Fruit fly (Drosophila melanogaster) whole organism, embryonic: ENCODE measurements around the gene CG33160.

Source experiments
- ATbp ChIP-seq: fragments of 200-800 bp; sonication (Bioruptor generic); optimal IDR thresholded peaks from 2 replicates; lab custom pipeline; 2017; ENCODE audit warnings: missing biosample characterization, mild to moderate bottlenecking, missing genetic modification characterization, missing genetic modification reagents
- Asciz ChIP-seq: fragments of 200-800 bp; sonication (Bioruptor generic); optimal IDR thresholded peaks from 2 replicates; lab custom pipeline; 2017; ENCODE audit warnings: missing biosample characterization, mild to moderate bottlenecking, missing genetic modification characterization, missing genetic modification reagents
- Atf-2 ChIP-seq: fragments of 200-800 bp; sonication (Bioruptor generic); optimal IDR thresholded peaks from 2 replicates; lab custom pipeline; 2016; ENCODE audit warnings: missing biosample characterization, missing genetic modification characterization
- CG10654 ChIP-seq: fragments of 200-800 bp; sonication (Bioruptor generic); optimal IDR thresholded peaks from 2 replicates; lab custom pipeline; 2016; ENCODE audit warnings: missing biosample characterization, missing genetic modification characterization
- CG13296 ChIP-seq: fragments of 200-800 bp; sonication (Bioruptor generic); optimal IDR thresholded peaks from 3 replicates; lab custom pipeline; 2018; ENCODE audit warnings: missing biosample characterization, mild to moderate bottlenecking, missing genetic modification characterization
- CG13775 ChIP-seq: fragments of 200-800 bp; sonication (Bioruptor generic); optimal IDR thresholded peaks from 3 replicates; lab custom pipeline; 2017; ENCODE audit warnings: missing biosample characterization, mild to moderate bottlenecking, missing genetic modification characterization
- CG15269 ChIP-seq: fragments of 200-800 bp; sonication (Bioruptor generic); optimal IDR thresholded peaks from 2 replicates; lab custom pipeline; 2018; ENCODE audit warnings: missing biosample characterization, mild to moderate bottlenecking, missing genetic modification characterization, moderate library complexity
- CG16863 ChIP-seq: fragments of 200-800 bp; sonication (Bioruptor generic); optimal IDR thresholded peaks from 3 replicates; lab custom pipeline; 2016; ENCODE audit warnings: missing biosample characterization, missing genetic modification characterization
- CG17186 ChIP-seq: fragments of 200-800 bp; sonication (Bioruptor generic); optimal IDR thresholded peaks from 3 replicates; lab custom pipeline; 2017; ENCODE audit warnings: missing biosample characterization, missing genetic modification reagents, missing genetic modification characterization
- CG17361 ChIP-seq: fragments of 200-800 bp; sonication (Bioruptor generic); IDR thresholded peaks from 3 replicates; pipeline ENCODE4 v1.3.6; 2022; ENCODE audit warnings: missing biosample characterization, missing genetic modification characterization
- CG18476 ChIP-seq: fragments of 200-800 bp; sonication (Bioruptor generic); optimal IDR thresholded peaks from 2 replicates; lab custom pipeline; 2016; ENCODE audit warnings: missing biosample characterization, mild to moderate bottlenecking, missing genetic modification characterization
- CG18619 ChIP-seq: fragments of 200-800 bp; sonication (Bioruptor generic); optimal IDR thresholded peaks from 3 replicates; lab custom pipeline; 2017; ENCODE audit warnings: missing biosample characterization, mild to moderate bottlenecking, missing genetic modification characterization
- CG2199 ChIP-seq: fragments of 200-800 bp; sonication (Bioruptor generic); IDR thresholded peaks from 3 replicates; pipeline ENCODE4 v1.3.6; 2022; ENCODE audit warnings: missing biosample characterization, missing genetic modification characterization
- CG31441 ChIP-seq: fragments of 200-800 bp; sonication (Bioruptor generic); IDR thresholded peaks from 2 replicates; pipeline ENCODE4 v1.3.6; 2022; ENCODE audit warnings: missing biosample characterization, missing genetic modification characterization
- CG32767 ChIP-seq: fragments of 200-800 bp; sonication (Bioruptor generic); IDR thresholded peaks from 2 replicates; pipeline ENCODE4 v1.3.6; 2022; ENCODE audit warnings: missing biosample characterization, missing genetic modification characterization
- CG42726 ChIP-seq: fragments of 200-800 bp; sonication (Bioruptor generic); IDR thresholded peaks from 2 replicates; pipeline ENCODE4 v1.3.6; 2022; ENCODE audit warnings: missing biosample characterization, missing genetic modification characterization; ENCODE audit not compliant: partially characterized antibody
- CG5953 ChIP-seq: fragments of 200-800 bp; sonication (Bioruptor generic); IDR thresholded peaks from 2 replicates; pipeline ENCODE4 v1.3.6; 2022; ENCODE audit warnings: missing biosample characterization, missing genetic modification characterization
- CG6254 ChIP-seq: fragments of 200-800 bp; sonication (Bioruptor generic); optimal IDR thresholded peaks from 3 replicates; lab custom pipeline; 2017; ENCODE audit warnings: mild to moderate bottlenecking, missing biosample characterization, missing genetic modification reagents, missing genetic modification characterization
- CG7556 ChIP-seq: fragments of 200-800 bp; sonication (Bioruptor generic); optimal IDR thresholded peaks from 2 replicates; lab custom pipeline; 2017; ENCODE audit warnings: missing biosample characterization, mild to moderate bottlenecking, missing genetic modification characterization
- CTCF ChIP-seq: fragments of 200-800 bp; sonication (Bioruptor generic); optimal IDR thresholded peaks from 2 replicates; lab custom pipeline; 2017; ENCODE audit warnings: missing biosample characterization, mild to moderate bottlenecking, missing genetic modification characterization, moderate library complexity
- Dip3 ChIP-seq: fragments of 200-800 bp; sonication (Bioruptor generic); optimal IDR thresholded peaks from 3 replicates; lab custom pipeline; 2016; ENCODE audit warnings: missing biosample characterization, missing genetic modification characterization
- HHEX ChIP-seq: fragments of 200-800 bp; sonication (Bioruptor generic); optimal IDR thresholded peaks from 3 replicates; lab custom pipeline; 2017; ENCODE audit warnings: missing biosample characterization, mild to moderate bottlenecking, missing genetic modification characterization, missing genetic modification reagents
- Hmx ChIP-seq: fragments of 200-800 bp; sonication (Bioruptor generic); optimal IDR thresholded peaks from 2 replicates; lab custom pipeline; 2016; ENCODE audit warnings: missing biosample characterization, missing genetic modification characterization
- Med ChIP-seq: fragments of 200-800 bp; sonication (Bioruptor generic); peaks from one replicate; lab custom pipeline; 2016; ENCODE audit warnings: missing biosample characterization, missing genetic modification characterization, mild to moderate bottlenecking, inconsistent platforms, moderate library complexity
- NC2α ChIP-seq: fragments of 200-800 bp; sonication (Bioruptor generic); optimal IDR thresholded peaks from 2 replicates; lab custom pipeline; 2016; ENCODE audit warnings: missing biosample characterization, missing genetic modification characterization
- NfI ChIP-seq: fragments of 200-800 bp; sonication (Bioruptor generic); optimal IDR thresholded peaks from 3 replicates; lab custom pipeline; 2018; ENCODE audit warnings: missing biosample characterization, mild to moderate bottlenecking, missing genetic modification characterization, moderate library complexity
- Oli ChIP-seq: fragments of 200-800 bp; sonication (Bioruptor generic); optimal IDR thresholded peaks from 2 replicates; lab custom pipeline; 2018; ENCODE audit warnings: missing biosample characterization, mild to moderate bottlenecking, missing genetic modification characterization, moderate library complexity
- Six4 ChIP-seq: fragments of 200-800 bp; sonication (Bioruptor generic); optimal IDR thresholded peaks from 2 replicates; lab custom pipeline; 2016; ENCODE audit warnings: missing biosample characterization, missing genetic modification characterization
- Sox102F ChIP-seq: fragments of 200-800 bp; sonication (Bioruptor generic); optimal IDR thresholded peaks from 2 replicates; lab custom pipeline; 2018; ENCODE audit warnings: missing biosample characterization, mild to moderate bottlenecking, missing genetic modification characterization, moderate library complexity
- bcd ChIP-seq: fragments of 200-800 bp; sonication (Bioruptor generic); optimal IDR thresholded peaks from 2 replicates; lab custom pipeline; 2017; ENCODE audit warnings: missing biosample characterization, mild to moderate bottlenecking, missing genetic modification characterization
- bsh ChIP-seq, 2 experiments: fragments of 200-800 bp; sonication (Bioruptor generic); optimal IDR thresholded peaks; 2 replicates each; lab custom pipeline; 2017 to 2018; ENCODE audit warnings: mild to moderate bottlenecking in 2 of 2, missing biosample characterization in 2 of 2, missing genetic modification characterization in 2 of 2, moderate library complexity in 1 of 2
- cg ChIP-seq: fragments of 200-800 bp; sonication (Bioruptor generic); optimal IDR thresholded peaks from 3 replicates; lab custom pipeline; 2019; ENCODE audit warnings: missing biosample characterization, mild to moderate bottlenecking, missing genetic modification characterization, moderate library complexity
- chinmo ChIP-seq: fragments of 200-800 bp; sonication (Bioruptor generic); IDR thresholded peaks from 4 replicates; pipeline ENCODE4 v1.3.6; 2022; ENCODE audit warnings: missing biosample characterization, missing genetic modification characterization; ENCODE audit not compliant: partially characterized antibody
- ci ChIP-seq: fragments of 200-800 bp; sonication (Bioruptor generic); IDR thresholded peaks from 3 replicates; pipeline ENCODE4 v1.3.6; 2022; ENCODE audit warnings: missing biosample characterization, missing genetic modification characterization
- crol ChIP-seq: fragments of 200-800 bp; sonication (Bioruptor generic); IDR thresholded peaks from 2 replicates; pipeline ENCODE4 v1.3.6; 2022; ENCODE audit warnings: missing biosample characterization, missing genetic modification characterization
- dm ChIP-seq: fragments of 200-800 bp; sonication (Bioruptor generic); optimal IDR thresholded peaks from 3 replicates; lab custom pipeline; 2016; ENCODE audit warnings: missing biosample characterization, missing genetic modification characterization
- fd64A ChIP-seq: fragments of 200-800 bp; sonication (Bioruptor generic); optimal IDR thresholded peaks from 3 replicates; lab custom pipeline; 2018; ENCODE audit warnings: missing biosample characterization, mild to moderate bottlenecking, missing genetic modification characterization
- grau ChIP-seq: fragments of 200-800 bp; optimal IDR thresholded peaks from 3 replicates; lab custom pipeline; 2019; ENCODE audit warnings: missing biosample characterization, mild to moderate bottlenecking, missing genetic modification characterization, moderate library complexity
- insv ChIP-seq, 2 experiments: fragments of 200-800 bp; sonication (Bioruptor generic); optimal IDR thresholded peaks; 3 replicates each; lab custom pipeline; 2016 to 2018; ENCODE audit warnings: missing biosample characterization in 2 of 2, missing genetic modification characterization in 2 of 2
- lilli ChIP-seq: fragments of 200-800 bp; sonication (Bioruptor generic); optimal IDR thresholded peaks from 3 replicates; lab custom pipeline; 2016; ENCODE audit warnings: missing biosample characterization, missing genetic modification characterization
- lmd ChIP-seq: fragments of 200-800 bp; sonication (Bioruptor generic); IDR thresholded peaks from 2 replicates; pipeline ENCODE4 v1.3.6; 2022; ENCODE audit warnings: missing biosample characterization, missing genetic modification characterization
- oc ChIP-seq: fragments of 200-800 bp; sonication (Bioruptor generic); optimal IDR thresholded peaks from 2 replicates; lab custom pipeline; 2018; ENCODE audit warnings: missing biosample characterization, mild to moderate bottlenecking, missing genetic modification characterization, moderate library complexity
- phol ChIP-seq: fragments of 200-800 bp; sonication (Bioruptor generic); optimal IDR thresholded peaks from 3 replicates; lab custom pipeline; 2018; ENCODE audit warnings: missing biosample characterization, mild to moderate bottlenecking, missing genetic modification characterization, moderate library complexity
- sc ChIP-seq, 3 experiments: fragments of >200 bp in 2 of 3; fragments of 200-800 bp in 1 of 3; sonication (Bioruptor generic) in 1 of 3; optimal IDR thresholded peaks; 2 replicates in 2 of 3; 3 replicates in 1 of 3; lab custom pipeline; 2017; ENCODE audit warnings: mild to moderate bottlenecking in 1 of 3, missing biosample characterization in 1 of 3, missing genetic modification characterization in 1 of 3, missing genetic modification reagents in 1 of 3
- so ChIP-seq: fragments of 200-800 bp; sonication (Bioruptor generic); IDR thresholded peaks from 3 replicates; pipeline ENCODE4 v1.3.6; 2022; ENCODE audit warnings: missing biosample characterization, missing genetic modification characterization
- sob ChIP-seq: fragments of 200-800 bp; sonication (Bioruptor generic); IDR thresholded peaks from 2 replicates; pipeline ENCODE4 v1.3.6; 2022; ENCODE audit warnings: missing biosample characterization, missing genetic modification characterization
- zen ChIP-seq: fragments of 200-800 bp; sonication (Bioruptor generic); optimal IDR thresholded peaks from 3 replicates; lab custom pipeline; 2018; ENCODE audit warnings: missing biosample characterization, mild to moderate bottlenecking, missing genetic modification characterization, moderate library complexity

Gene CG33160

DNA sequence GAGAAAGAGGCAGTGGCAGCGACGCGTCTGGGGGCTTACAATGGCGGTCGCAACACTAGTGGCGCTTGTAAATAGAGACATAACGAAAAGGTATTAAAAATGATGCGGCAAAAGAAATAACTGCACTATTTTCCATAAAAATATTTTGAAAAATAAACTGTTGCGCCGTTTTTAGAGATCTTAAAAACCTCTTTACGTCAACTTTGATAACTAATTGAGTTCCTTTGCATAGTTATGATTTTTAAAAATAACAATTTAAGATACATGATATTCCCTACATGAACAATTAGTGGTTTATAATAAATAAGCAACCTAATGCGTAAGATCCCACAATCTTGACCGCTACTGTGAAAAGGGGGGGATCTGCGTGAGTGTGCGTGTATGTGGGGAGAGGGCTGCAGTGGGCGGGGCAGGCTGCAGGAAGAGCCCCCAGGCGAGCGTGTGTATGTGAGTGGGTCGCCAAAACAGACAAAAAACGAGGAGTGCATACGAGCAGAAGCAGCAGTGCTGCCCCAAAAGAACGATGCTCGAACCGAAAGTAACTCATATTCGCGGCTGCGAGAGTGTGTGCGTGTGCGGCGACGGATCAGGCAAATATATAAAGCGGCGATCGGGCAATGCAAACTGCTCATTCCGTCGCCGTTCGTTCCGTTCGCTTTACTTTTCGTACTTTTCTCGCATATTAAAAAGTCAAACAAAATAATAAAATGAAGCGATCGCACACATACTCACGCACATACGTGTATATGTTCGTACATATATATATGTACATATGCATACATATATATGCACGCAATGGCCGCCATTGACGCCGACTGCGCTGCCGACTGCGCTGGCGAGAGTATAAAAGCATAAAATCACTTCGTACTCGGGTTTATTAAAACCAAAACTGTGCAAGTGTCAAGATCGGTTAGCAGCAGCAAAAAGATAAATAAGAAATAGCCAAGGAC, 42.8 kb upstream of the CG33160 start (continued):
- TF ChIP-seq CG2199 (GFP tag; lab: Robert Waterston, UW) (no peak), grau (peak; percentile 53), zen (no peak), CG6254 (GFP tag; lab: Kevin White, UChicago) (peak; percentile 34), CG18476 (GFP tag; lab: Kevin White, UChicago) (peak; percentile 9), oc (tag; lab: Kevin White, UChicago) (peak; percentile 29), CG10654 (GFP tag; lab: Kevin White, UChicago) (no peak), so (peak; percentile 74; the same call in 1 of the 3 replicates), CG13775 (peak; percentile 31), fd64A (GFP tag; lab: Kevin White, UChicago) (no peak), Dip3 (GFP tag; lab: Kevin White, UChicago) (peak; percentile 25), ci (GFP tag; lab: Robert Waterston, UW) (peak; percentile 63; the same call in 2 of the 3 replicates), ATbp (peak; percentile 35), Sox102F (peak; percentile 68), NfI (GFP tag; lab: Kevin White, UChicago) (peak; percentile 48), sc (optimal IDR thresholded peaks at IDR 0.05; lab: Kevin White, UChicago) (no peak), sc (GFP tag; optimal IDR thresholded peaks at IDR 0.05; lab: Kevin White, UChicago) (peak; percentile 34), CG31441 (GFP tag; lab: Robert Waterston, UW) (peak; percentile 54; the same call in 1 of the 2 replicates), CG16863 (GFP tag; lab: Kevin White, UChicago) (peak; percentile 26), Atf-2 (GFP tag; lab: Kevin White, UChicago) (peak; percentile 29), CG42726 (GFP tag; lab: Robert Waterston, UW) (no peak), lmd (GFP tag; lab: Robert Waterston, UW) (peak; percentile 33; the same call in 1 of the 2 replicates), CG15269 (peak; percentile 55), cg (GFP tag; lab: Kevin White, UChicago) (peak; percentile 61), Oli (tag; lab: Kevin White, UChicago) (peak; percentile 58), CTCF (GFP tag; lab: Kevin White, UChicago) (no peak), Six4 (GFP tag; lab: Kevin White, UChicago) (peak; percentile 13), insv (GFP tag; optimal IDR thresholded peaks at IDR 0.05; lab: Kevin White, UChicago) (no peak), CG17361 (GFP tag; lab: Robert Waterston, UW) (peak; percentile 37; the same call in 1 of the 3 replicates), CG32767 (GFP tag; lab: Robert Waterston, UW) (0 out of 2 replicates have a peak, but pooled peaks have one; percentile 21), crol (GFP tag; lab: Robert Waterston, UW) (peak; percentile 45; the same call in 1 of the 2 replicates), bcd (peak; percentile 43), bsh (GFP tag; optimal IDR thresholded peaks at IDR 0.05; lab: Kevin White, UChicago) (peak; percentile 43 to 95), Med (peak; percentile 84), dm (GFP tag; lab: Kevin White, UChicago) (no peak), NC2α (GFP tag; lab: Kevin White, UChicago) (peak; percentile 2), phol (peak; percentile 56), CG17186 (GFP tag; lab: Kevin White, UChicago) (no peak), sob (GFP tag; lab: Robert Waterston, UW) (no peak), Hmx (GFP tag; lab: Kevin White, UChicago) (peak; percentile 2), CG13296 (GFP tag; lab: Kevin White, UChicago) (no peak), CG5953 (GFP tag; lab: Robert Waterston, UW) (peak; percentile 37; the same call in 1 of the 2 replicates), Asciz (GFP tag; lab: Kevin White, UChicago) (peak; percentile 64), chinmo (GFP tag; lab: Robert Waterston, UW) (0 out of 4 replicates have a peak, but pooled peaks have one; percentile 3), lilli (peak; percentile 55), CG18619 (GFP tag; lab: Kevin White, UChicago) (peak; percentile 45), CG7556 (GFP tag; lab: Kevin White, UChicago) (peak; percentile 19), HHEX (GFP tag; lab: Kevin White, UChicago) (peak; percentile 18)
